Worm (Caenorhabditis elegans) whole organism, early embryonic: ENCODE results near the gene mans-2.

Experiments
- ama-1 ChIP-seq: fragments of 150-350 bp; optimal IDR thresholded peaks from 2 replicates; lab custom pipeline; 2014
- ceh-13 ChIP-seq: fragments of 200-800 bp; sonication (Bioruptor generic); optimal IDR thresholded peaks from 2 replicates; lab custom pipeline; 2018; ENCODE audit warnings: mild to moderate bottlenecking, missing genetic modification characterization, missing compliant biosample characterization
- ets-7 ChIP-seq: sonication (generic microtip); optimal IDR thresholded peaks from 2 replicates; lab custom pipeline; 2016; ENCODE audit warnings: missing genotype, missing genetic modification characterization, missing compliant biosample characterization
- tbx-37 ChIP-seq: fragments of 200-800 bp; sonication (Bioruptor generic); conservative IDR thresholded peaks from 2 replicates; pipeline ENCODE4 v1.3.6; 2022; ENCODE audit warnings: missing genetic modification reagents, missing genetic modification characterization, missing compliant biosample characterization

DNA sequence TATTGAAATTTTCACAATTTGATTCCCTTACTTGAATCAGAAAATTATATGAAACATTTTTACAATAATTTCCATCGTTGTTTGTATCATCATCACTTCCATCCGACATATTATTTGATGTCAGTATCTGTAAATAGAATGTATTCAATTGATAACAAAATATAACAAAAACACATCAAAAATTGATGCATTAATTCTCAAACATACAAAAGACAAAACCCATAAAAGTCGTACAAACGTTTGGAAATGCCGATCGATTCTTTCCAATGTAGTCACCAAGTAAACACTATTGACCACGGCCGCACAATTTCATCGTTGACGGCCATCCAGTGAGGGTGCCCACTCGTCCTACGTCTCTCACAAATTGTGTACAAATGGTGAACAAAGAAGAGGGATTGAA is 28.0 kb upstream of the mans-2 start, which contains the start of gene add-2:
- TF ChIP-seq ama-1 (lab: Kevin White, UChicago): no peak
- no peak for TF ChIP-seq tbx-37 (GFP tag; lab: Robert Waterston, UW)
- TF ChIP-seq ceh-13 (GFP tag; lab: Kevin White, UChicago): no peak
- TF ChIP-seq ets-7 (tag; lab: Kevin White, UChicago): no peak
